Fruit fly (Drosophila melanogaster): ENCODE measurements around the gene Ir94e.

Gene Ir94e

dm6 chr3R:23356920-23357386 lies 48.4 kb upstream of the Ir94e start (continued):
- TF ChIP-seq CG13424 (tag; optimal IDR thresholded peaks at IDR 0.05) (peak; percentile 96), CG7372 (GFP tag; IDR thresholded peaks at IDR 0.05) (peak; percentile 62; the same call in 1 of the 2 replicates), CG10979 (tag; optimal IDR thresholded peaks at IDR 0.05) (peak; percentile 75), CG7987 (GFP tag; optimal IDR thresholded peaks at IDR 0.05) (no peak), slou (GFP tag; optimal IDR thresholded peaks at IDR 0.05) (no peak), TFAM (GFP tag; optimal IDR thresholded peaks at IDR 0.05) (no peak), Ptx1 (GFP tag; IDR thresholded peaks at IDR 0.05) (peak; percentile 89), CG15601 (tag; optimal IDR thresholded peaks at IDR 0.05) (peak; percentile 89), dmrt99B (tag; optimal IDR thresholded peaks at IDR 0.05) (peak; percentile 93), Hmr (GFP tag; optimal IDR thresholded peaks at IDR 0.05) (peak; percentile 84), hbn (GFP tag; IDR thresholded peaks at IDR 0.05; ENCODE audit: partially characterized antibody) (no peak), tna (GFP tag; IDR thresholded peaks at IDR 0.05; ENCODE audit: partially characterized antibody) (no peak), pfk (GFP tag; optimal IDR thresholded peaks at IDR 0.05) (no peak), D19B (GFP tag; optimal IDR thresholded peaks at IDR 0.05) (peak; percentile 97), CG18764 (GFP tag; optimal IDR thresholded peaks at IDR 0.05) (peak; percentile 52), CG13894 (tag; optimal IDR thresholded peaks at IDR 0.05) (no peak), chif (GFP tag; optimal IDR thresholded peaks at IDR 0.05) (peak in 1 of 2 experiments; percentile 0), CG11085 (GFP tag; IDR thresholded peaks at IDR 0.05) (peak; percentile 16; the same call in 1 of the 2 replicates), NC2α (GFP tag; optimal IDR thresholded peaks at IDR 0.05) (no peak), hb (GFP tag; IDR thresholded peaks at IDR 0.05; ENCODE audit: partially characterized antibody) (no peak), stwl (tag; optimal IDR thresholded peaks at IDR 0.05) (no peak), yki (optimal IDR thresholded peaks at IDR 0.05) (no peak), cas (GFP tag; IDR thresholded peaks at IDR 0.05) (peak; percentile 46; the same call in 1 of the 2 replicates), CG10321 (GFP tag; IDR thresholded peaks at IDR 0.05) (peak; percentile 63; the same call in 1 of the 2 replicates), Awh (GFP tag; IDR thresholded peaks at IDR 0.05) (peak; percentile 71), CG10267 (tag; optimal IDR thresholded peaks at IDR 0.05) (peak; percentile 71), dysf (GFP tag; IDR thresholded peaks at IDR 0.05) (peak; percentile 88), CG8359 (GFP tag; optimal IDR thresholded peaks at IDR 0.05; ENCODE audit: borderline replicate concordance) (no peak), lilli (GFP tag; optimal IDR thresholded peaks at IDR 0.05) (peak; percentile 56), CG6689 (GFP tag; IDR thresholded peaks at IDR 0.05) (peak; percentile 87), gem (tag; optimal IDR thresholded peaks at IDR 0.05) (peak; percentile 95), CG34422 (GFP tag; IDR thresholded peaks at IDR 0.05) (peak; percentile 80; the same call in 2 of the 3 replicates), CG30403 (GFP tag; optimal IDR thresholded peaks at IDR 0.05) (peak; percentile 72), CG15479 (GFP tag; optimal IDR thresholded peaks at IDR 0.05) (no peak), Mes4 (GFP tag; optimal IDR thresholded peaks at IDR 0.05) (no peak), CG17568 (GFP tag; optimal IDR thresholded peaks at IDR 0.05) (no peak), CG13287 (GFP tag; IDR thresholded peaks at IDR 0.05; ENCODE audit: partially characterized antibody) (no peak), Dek (tag; optimal IDR thresholded peaks at IDR 0.05) (peak; percentile 90), so (GFP tag; IDR thresholded peaks at IDR 0.05) (peak; percentile 75; the same call in 2 of the 3 replicates), CG17359 (tag; optimal IDR thresholded peaks at IDR 0.05) (peak; percentile 72), row (GFP tag; IDR thresholded peaks at IDR 0.05) (peak; percentile 89), run (tag; optimal IDR thresholded peaks at IDR 0.05) (peak; percentile 82), pita (GFP tag; optimal IDR thresholded peaks at IDR 0.05) (no peak), gce (GFP tag; IDR thresholded peaks at IDR 0.05) (peak; percentile 66; the same call in 1 of the 3 replicates), Dip2 (GFP tag; IDR thresholded peaks at IDR 0.05) (no peak), Rfx (GFP tag; IDR thresholded peaks at IDR 0.05) (peak; percentile 75), CG33213 (GFP tag; optimal IDR thresholded peaks at IDR 0.05) (no peak), CG7745 (tag; optimal IDR thresholded peaks at IDR 0.05) (no peak), ap (GFP tag; IDR thresholded peaks at IDR 0.05) (peak; percentile 69), CG7786 (GFP tag; optimal IDR thresholded peaks at IDR 0.05) (no peak)

Data from whole organism, embryonic.